Fruit fly (Drosophila melanogaster): ENCODE measurements around the gene sky.

dm6 chr2L:20869804-20870295, 48.9 kb downstream of the sky start, which contains the start of gene CG14401:
- no peak for TF ChIP-seq Hr83 (GFP tag; optimal IDR thresholded peaks at IDR 0.05; ENCODE audit: poor library complexity, severe bottlenecking)
- TF ChIP-seq sv (GFP tag; optimal IDR thresholded peaks at IDR 0.05): no peak
- no peak for TF ChIP-seq psq (GFP tag; optimal IDR thresholded peaks at IDR 0.05)
- TF ChIP-seq pan (optimal IDR thresholded peaks at IDR 0.05): no peak
- TF ChIP-seq GATAd (GFP tag; optimal IDR thresholded peaks at IDR 0.05): no peak
- TF ChIP-seq Abd-B (GFP tag; optimal IDR thresholded peaks at IDR 0.05): no peak
- no peak for TF ChIP-seq foxo (GFP tag; optimal IDR thresholded peaks at IDR 0.05)
- TF ChIP-seq dl (GFP tag; optimal IDR thresholded peaks at IDR 0.05; ENCODE audit: insufficient read depth in 1 of 2, partially characterized antibody in 2 of 2): no peak
- TF ChIP-seq OdsH (GFP tag; optimal IDR thresholded peaks at IDR 0.05): no peak
